Fruit fly (Drosophila melanogaster) whole organism: ENCODE data around the gene CG15368.

Experiments
- CG8478 ChIP-seq: fragments of >200 bp; optimal IDR thresholded peaks from 2 replicates; lab custom pipeline; 2018; ENCODE audit warnings: inconsistent platforms
- Dll ChIP-seq: fragments of >200 bp; optimal IDR thresholded peaks from 2 replicates; lab custom pipeline; 2017
- EcR ChIP-seq, 2 experiments: fragments of >200 bp; optimal IDR thresholded peaks; 2 replicates each; lab custom pipeline; 2017; ENCODE audit warnings: missing biosample characterization in 2 of 2, missing genetic modification characterization in 2 of 2, missing genetic modification reagents in 2 of 2
- pan ChIP-seq: fragments of >200 bp; optimal IDR thresholded peaks from 2 replicates; lab custom pipeline; 2017
- psq ChIP-seq: fragments of >200 bp; optimal IDR thresholded peaks from 2 replicates; lab custom pipeline; 2017
- usp ChIP-seq: fragments of >200 bp; optimal IDR thresholded peaks from 2 replicates; lab custom pipeline; 2017; ENCODE audit warnings: missing biosample characterization, missing genetic modification characterization, mixed read lengths

CG15368 gene

DNA sequence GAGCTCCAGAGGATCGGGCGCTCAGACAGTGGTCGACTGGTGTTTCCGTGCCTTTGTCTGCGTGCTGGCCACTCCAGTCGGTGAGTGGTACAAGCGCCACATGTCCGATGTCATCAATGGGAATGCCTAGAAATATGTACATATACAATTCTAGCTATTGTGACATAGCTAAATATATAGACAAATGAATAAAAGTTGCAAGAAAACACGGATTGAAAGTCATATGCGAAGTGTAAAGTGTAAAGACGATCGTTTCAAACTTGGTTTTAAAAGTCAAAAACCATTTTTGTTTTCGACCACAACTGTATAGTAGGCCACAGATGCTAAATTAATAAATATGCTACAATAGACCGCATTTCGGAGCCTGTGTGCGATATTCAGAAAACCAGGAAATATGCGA is at the start of gene CG15368:
Gene CG15368, plus strand, starts transcription at position 301 of the 400 bp plus-strand sequence.
- TF ChIP-seq Dll (lab: Kevin White, UChicago) = no peak
- TF ChIP-seq psq (lab: Kevin White, UChicago) = no peak
- TF ChIP-seq usp (GFP tag; lab: Kevin White, UChicago) = no peak
- TF ChIP-seq CG8478 (lab: Kevin White, UChicago) = no peak
- no peak for TF ChIP-seq EcR (GFP tag; optimal IDR thresholded peaks at IDR 0.05; lab: Kevin White, UChicago)
- TF ChIP-seq pan (lab: Kevin White, UChicago) = no peak

DNA sequence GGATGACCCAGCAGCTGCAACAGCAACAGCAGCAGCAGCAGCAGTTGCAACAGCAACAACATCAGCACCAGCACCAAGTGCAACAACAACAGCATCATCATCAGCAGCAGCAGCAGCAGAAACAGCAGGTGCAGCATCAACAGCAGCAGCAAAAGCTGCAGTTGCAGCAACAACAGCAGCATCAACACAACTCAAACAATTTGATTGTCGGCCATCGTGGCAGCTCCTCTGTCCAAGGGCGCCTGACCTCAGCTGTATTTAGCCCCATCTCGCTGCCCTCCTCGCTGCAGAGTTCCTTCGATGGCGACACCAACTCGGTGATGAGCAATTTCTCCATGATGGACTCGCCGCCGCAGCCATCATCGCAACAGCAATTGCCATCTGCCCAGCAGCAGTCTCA is 47.3 kb upstream of the CG15368 start:
- TF ChIP-seq CG8478 (lab: Kevin White, UChicago) (no peak), EcR (GFP tag; optimal IDR thresholded peaks at IDR 0.05; lab: Kevin White, UChicago) (no peak), Dll (lab: Kevin White, UChicago) (no peak), usp (GFP tag; lab: Kevin White, UChicago) (no peak), psq (lab: Kevin White, UChicago) (no peak), pan (lab: Kevin White, UChicago) (no peak)

DNA sequence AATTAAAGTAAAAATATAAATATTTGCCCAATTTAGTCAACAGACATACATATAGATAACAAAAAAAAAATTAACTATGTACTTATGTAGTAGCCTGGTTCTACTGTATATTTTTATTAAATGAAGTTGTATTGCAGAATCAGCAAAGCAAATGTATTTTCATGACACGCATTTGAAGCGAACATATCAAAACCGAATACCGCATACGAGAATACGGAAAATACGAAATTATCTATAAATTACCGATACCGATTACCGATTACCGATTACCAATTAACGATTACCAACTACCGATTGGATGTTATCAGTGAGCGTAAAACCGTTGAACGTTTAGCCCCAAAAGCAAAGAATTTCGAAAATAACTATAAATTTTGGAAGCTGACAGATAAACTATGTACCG is 28.2 kb upstream of the CG15368 start:
- TF ChIP-seq pan (lab: Kevin White, UChicago) (no peak), psq (lab: Kevin White, UChicago) (no peak), usp (GFP tag; lab: Kevin White, UChicago) (no peak), CG8478 (lab: Kevin White, UChicago) (no peak), EcR (GFP tag; optimal IDR thresholded peaks at IDR 0.05; lab: Kevin White, UChicago) (no peak), Dll (lab: Kevin White, UChicago) (no peak)

DNA sequence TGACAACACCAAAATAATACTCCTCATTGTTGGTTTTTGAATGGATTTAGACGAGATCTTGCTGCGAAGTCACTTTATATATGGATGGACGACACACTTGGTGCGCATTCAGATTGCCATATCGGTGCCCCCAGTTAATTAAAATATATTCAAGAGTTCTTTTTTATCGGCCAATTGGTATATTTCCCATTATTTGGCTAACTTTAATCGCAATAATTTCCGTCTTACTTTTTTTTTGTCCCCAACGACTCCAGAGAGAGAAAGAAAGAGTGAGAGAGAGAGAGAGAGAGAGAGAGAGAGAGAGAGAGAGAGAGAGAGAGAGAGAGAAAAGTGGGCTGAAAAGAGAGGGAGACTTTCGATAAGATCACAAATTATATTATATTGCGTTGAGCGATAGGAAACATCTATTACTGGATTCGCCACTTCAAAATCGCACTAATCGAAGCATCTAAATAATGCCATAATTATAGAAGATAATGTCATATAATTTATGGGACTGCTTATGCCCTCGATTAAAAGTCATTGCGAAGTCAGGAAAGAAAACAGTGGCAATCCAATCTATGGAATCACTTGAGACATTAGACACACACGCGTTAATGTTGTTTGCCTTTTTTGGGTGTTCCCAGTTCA is 24.9 kb upstream of the CG15368 start, which contains the start of gene CG12115:
Gene CG12115, minus strand, starts transcription at position 51 of the 630 bp plus-strand sequence.
- TF ChIP-seq pan (lab: Kevin White, UChicago) (no peak), psq (lab: Kevin White, UChicago) (no peak), Dll (lab: Kevin White, UChicago) (no peak), usp (GFP tag; lab: Kevin White, UChicago) (no peak), CG8478 (lab: Kevin White, UChicago) (no peak), EcR (GFP tag; optimal IDR thresholded peaks at IDR 0.05; lab: Kevin White, UChicago) (no peak)

DNA sequence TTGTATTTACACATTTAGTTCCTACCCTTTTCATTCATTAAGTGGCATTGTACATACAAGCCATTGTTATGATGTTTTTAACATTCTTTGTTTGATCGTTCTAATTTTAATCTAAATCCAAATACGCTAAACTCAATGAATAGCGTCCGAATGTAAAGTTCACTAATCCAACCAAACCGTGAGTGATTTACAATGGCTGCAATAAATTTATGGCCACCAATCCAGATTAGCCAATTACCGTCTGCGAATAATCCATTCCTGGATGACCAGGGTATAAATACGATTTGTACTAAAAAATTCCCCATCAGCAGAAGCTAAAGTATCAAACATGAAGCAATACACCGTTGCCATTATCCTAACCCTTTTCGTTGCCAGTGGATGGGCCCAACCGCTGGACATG is 24.2 kb upstream of the CG15368 start, which contains the start of gene CG12057:
Gene CG12057, plus strand, starts transcription at position 301 of the 400 bp plus-strand sequence.
- TF ChIP-seq usp (GFP tag; lab: Kevin White, UChicago) (no peak), EcR (GFP tag; optimal IDR thresholded peaks at IDR 0.05; lab: Kevin White, UChicago) (no peak), CG8478 (lab: Kevin White, UChicago) (no peak), Dll (lab: Kevin White, UChicago) (no peak), pan (lab: Kevin White, UChicago) (no peak), psq (lab: Kevin White, UChicago) (no peak)

dm6 chrX:9192429-9192828 is 23.2 kb upstream of the CG15368 start, which contains the start of gene CG12056:
Gene CG12056, plus strand, starts transcription at chrX:9192669.
- TF ChIP-seq pan (lab: Kevin White, UChicago) (no peak), CG8478 (lab: Kevin White, UChicago) (no peak), usp (GFP tag; lab: Kevin White, UChicago) (no peak), EcR (GFP tag; optimal IDR thresholded peaks at IDR 0.05; lab: Kevin White, UChicago) (no peak), Dll (lab: Kevin White, UChicago) (no peak), psq (lab: Kevin White, UChicago) (no peak)

- no peak for TF ChIP-seq EcR (GFP tag; optimal IDR thresholded peaks at IDR 0.05; lab: Kevin White, UChicago)
- TF ChIP-seq psq (lab: Kevin White, UChicago) = no peak
- TF ChIP-seq Dll (lab: Kevin White, UChicago) = no peak
- TF ChIP-seq usp (GFP tag; lab: Kevin White, UChicago) = no peak
- no peak for TF ChIP-seq pan (lab: Kevin White, UChicago)
- TF ChIP-seq CG8478 (lab: Kevin White, UChicago) = no peak
These were observed 22.0 kb upstream of the CG15368 start, which contains the start of gene CG12106 for dm6 chrX:9193604-9194003. Gene CG12106, plus strand, starts transcription at chrX:9193898.

DNA sequence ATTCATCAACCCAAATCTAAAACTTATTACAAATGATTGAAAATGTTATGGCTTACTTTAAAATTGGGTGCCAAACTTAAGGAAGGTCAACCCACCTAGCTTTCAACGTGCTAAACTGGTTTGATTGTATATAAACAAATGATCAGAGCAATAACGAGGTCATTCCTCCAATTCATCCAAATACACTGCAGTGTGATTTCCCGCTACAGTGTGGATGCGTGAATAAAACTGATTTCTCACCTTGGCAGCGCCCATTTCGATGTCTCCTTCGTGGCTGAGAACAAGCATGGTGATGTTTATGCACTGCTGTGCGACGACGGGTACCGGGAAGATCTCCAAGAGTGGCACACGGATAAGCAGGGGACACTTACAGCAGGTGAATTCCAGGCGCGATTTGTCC is 20.3 kb upstream of the CG15368 start:
- TF ChIP-seq CG8478 (lab: Kevin White, UChicago) (no peak), psq (lab: Kevin White, UChicago) (no peak), usp (GFP tag; lab: Kevin White, UChicago) (no peak), EcR (GFP tag; optimal IDR thresholded peaks at IDR 0.05; lab: Kevin White, UChicago) (no peak), pan (lab: Kevin White, UChicago) (no peak), Dll (lab: Kevin White, UChicago) (no peak)

- no peak for TF ChIP-seq psq (lab: Kevin White, UChicago)
- no peak for TF ChIP-seq EcR (GFP tag; optimal IDR thresholded peaks at IDR 0.05; lab: Kevin White, UChicago)
- TF ChIP-seq usp (GFP tag; lab: Kevin White, UChicago) = no peak
- TF ChIP-seq Dll (lab: Kevin White, UChicago) = no peak
- TF ChIP-seq pan (lab: Kevin White, UChicago) = no peak
- TF ChIP-seq CG8478 (lab: Kevin White, UChicago) = no peak
These were observed 19.2 kb upstream of the CG15368 start, which contains the start of gene CG12118 for dm6 chrX:9196362-9196761. Gene CG12118, minus strand, starts transcription at chrX:9196414.

DNA sequence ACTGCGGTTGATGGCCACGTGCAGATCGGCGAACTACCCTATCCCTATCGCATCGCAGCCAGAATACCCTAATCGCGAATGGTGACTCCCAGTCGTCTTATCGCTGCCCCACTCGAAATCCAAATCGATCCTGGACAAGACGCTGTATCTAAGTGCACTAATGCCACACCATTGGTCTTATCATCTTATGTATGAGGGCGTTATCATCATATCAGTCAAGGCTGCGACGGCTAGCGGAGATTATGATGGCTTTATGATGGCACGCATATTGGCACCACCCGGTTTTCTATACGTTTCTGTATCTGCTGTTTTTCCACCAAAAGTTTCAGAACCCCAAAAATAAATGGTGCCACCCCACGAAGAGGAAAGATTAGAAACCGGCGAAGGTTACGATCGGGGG is 15.4 kb upstream of the CG15368 start:
- TF ChIP-seq psq (lab: Kevin White, UChicago) (no peak), Dll (lab: Kevin White, UChicago) (no peak), CG8478 (lab: Kevin White, UChicago) (no peak)

DNA sequence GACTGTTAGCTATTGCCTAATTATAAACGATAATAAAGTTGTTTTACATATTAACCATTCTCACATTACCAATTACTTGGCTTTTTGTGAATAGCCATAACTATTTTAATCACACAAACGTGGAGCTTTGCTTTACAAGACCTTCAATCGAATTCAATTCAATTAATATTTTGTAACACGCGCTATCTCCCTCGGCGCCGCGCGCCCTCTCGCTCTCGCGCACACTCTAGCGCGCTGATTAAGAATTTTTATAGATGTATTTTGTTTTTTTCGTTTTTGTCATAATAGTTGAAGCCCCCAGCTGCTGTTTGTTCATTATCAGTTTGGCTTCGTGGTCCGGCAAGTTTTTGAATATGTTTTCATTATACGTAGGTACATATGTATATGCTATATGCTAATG is 14.5 kb upstream of the CG15368 start:
- TF ChIP-seq CG8478 (lab: Kevin White, UChicago) (no peak), usp (GFP tag; lab: Kevin White, UChicago) (no peak), EcR (GFP tag; optimal IDR thresholded peaks at IDR 0.05; lab: Kevin White, UChicago) (no peak), Dll (lab: Kevin White, UChicago) (no peak), psq (lab: Kevin White, UChicago) (no peak), pan (lab: Kevin White, UChicago) (no peak)
